Worm (Caenorhabditis elegans) whole organism, young adult: ENCODE data around the gene brd-1.

Experiments
- B0035.1 ChIP-seq: sonication (generic microtip); optimal IDR thresholded peaks from 2 replicates; lab custom pipeline; 2016; ENCODE audit warnings: missing genetic modification characterization, mild to moderate bottlenecking, missing compliant biosample characterization, missing genotype, missing genetic modification reagents
- C17E4.6 ChIP-seq: fragments of 200-800 bp; sonication (Bioruptor generic); IDR thresholded peaks from 2 replicates; pipeline ENCODE4 v1.3.6; 2022; ENCODE audit warnings: missing genetic modification reagents, missing genetic modification characterization, missing compliant biosample characterization
- D2030.7 ChIP-seq: fragments of 200-800 bp; sonication (Bioruptor generic); IDR thresholded peaks from 2 replicates; pipeline ENCODE4 v1.3.6; 2022; ENCODE audit warnings: missing genetic modification reagents, missing genetic modification characterization, missing compliant biosample characterization
- F22D6.2 ChIP-seq: sonication (generic microtip); optimal IDR thresholded peaks from 2 replicates; lab custom pipeline; 2016; ENCODE audit warnings: mild to moderate bottlenecking, missing genetic modification characterization, missing compliant biosample characterization
- F33H1.4 ChIP-seq: fragments of 200-800 bp; sonication (Bioruptor generic); IDR thresholded peaks from 2 replicates; pipeline ENCODE4 v1.3.6; 2022; ENCODE audit warnings: missing genetic modification reagents, missing genetic modification characterization, missing compliant biosample characterization
- F37B4.10 ChIP-seq: fragments of 200-800 bp; sonication (Bioruptor generic); IDR thresholded peaks from 2 replicates; pipeline ENCODE4 v1.3.6; 2022; ENCODE audit warnings: missing genetic modification characterization, missing compliant biosample characterization
- F57A8.1 ChIP-seq: fragments of 200-800 bp; sonication (Bioruptor generic); optimal IDR thresholded peaks from 2 replicates; lab custom pipeline; 2018; ENCODE audit warnings: mild to moderate bottlenecking, missing genetic modification characterization, moderate library complexity, missing compliant biosample characterization
- K11D2.4 ChIP-seq: fragments of 200-800 bp; sonication (Bioruptor generic); IDR thresholded peaks from 2 replicates; pipeline ENCODE4 v1.3.6; 2022; ENCODE audit warnings: missing genetic modification reagents, missing genetic modification characterization, missing compliant biosample characterization
- T26A5.8 ChIP-seq: sonication (generic microtip); optimal IDR thresholded peaks from 2 replicates; lab custom pipeline; 2016; ENCODE audit warnings: missing genetic modification characterization, missing compliant biosample characterization
- Y53G8AR.9 ChIP-seq: fragments of 200-800 bp; sonication (Bioruptor generic); conservative IDR thresholded peaks from 2 replicates; pipeline ENCODE4 v1.3.6; 2022; ENCODE audit warnings: missing genetic modification reagents, missing genetic modification characterization, missing compliant biosample characterization
- Y67H2A.10 ChIP-seq: fragments of 200-800 bp; sonication (Bioruptor generic); conservative IDR thresholded peaks from 2 replicates; pipeline ENCODE4 v1.3.6; 2022; ENCODE audit warnings: missing genetic modification reagents, missing genetic modification characterization, missing compliant biosample characterization
- Y95B8A.8 ChIP-seq: fragments of 200-800 bp; sonication (Bioruptor generic); IDR thresholded peaks from 2 replicates; pipeline ENCODE4 v1.3.6; 2022; ENCODE audit warnings: missing genetic modification reagents, missing genetic modification characterization, missing compliant biosample characterization
- ZK185.1 ChIP-seq: sonication (generic microtip); optimal IDR thresholded peaks from 2 replicates; lab custom pipeline; 2016; ENCODE audit warnings: mild to moderate bottlenecking, missing genetic modification characterization, missing compliant biosample characterization; ENCODE audit not compliant: poor library complexity, severe bottlenecking
- ama-1 ChIP-seq, 3 experiments: fragments of 150-350 bp in 1 of 3; sonication (generic microtip) in 2 of 3; optimal IDR thresholded peaks; 2 replicates each; lab custom pipeline; 2014 to 2018; ENCODE audit warnings: missing biosample characterization in 2 of 3, missing genetic modification characterization in 2 of 3, missing genetic modification reagents in 2 of 3
- aptf-2 ChIP-seq: fragments of 200-800 bp; sonication (Bioruptor generic); conservative IDR thresholded peaks from 2 replicates; pipeline ENCODE4 v1.3.6; 2022; ENCODE audit warnings: missing genetic modification reagents, missing genetic modification characterization, missing compliant biosample characterization
- aptf-3 ChIP-seq: fragments of 200-800 bp; sonication (Bioruptor generic); IDR thresholded peaks from 2 replicates; pipeline ENCODE4 v1.3.6; 2022; ENCODE audit warnings: missing genetic modification characterization, missing compliant biosample characterization
- cebp-1 ChIP-seq, 2 experiments: fragments of 200-800 bp in 1 of 2; sonication (Bioruptor generic) in 1 of 2; sonication (generic microtip) in 1 of 2; IDR thresholded peaks in 1 of 2; optimal IDR thresholded peaks in 1 of 2; 2 replicates each; pipeline versions ENCODE4 v1.3.6 to Lab custom; 2017 to 2022; ENCODE audit warnings: missing compliant biosample characterization in 2 of 2, missing genetic modification characterization in 2 of 2, mild to moderate bottlenecking in 1 of 2, missing genetic modification reagents in 1 of 2, moderate library complexity in 1 of 2
- ceh-58 ChIP-seq: fragments of 200-800 bp; sonication (Bioruptor generic); IDR thresholded peaks from 2 replicates; pipeline ENCODE4 v1.3.6; 2022; ENCODE audit warnings: missing genetic modification characterization, missing compliant biosample characterization
- dox-1 ChIP-seq: fragments of 200-800 bp; sonication (Bioruptor generic); IDR thresholded peaks from 2 replicates; pipeline ENCODE4 v1.3.6; 2022; ENCODE audit warnings: missing genetic modification reagents, missing genetic modification characterization, missing compliant biosample characterization
- dpff-1 ChIP-seq: sonication (generic microtip); optimal IDR thresholded peaks from 2 replicates; lab custom pipeline; 2017; ENCODE audit warnings: mild to moderate bottlenecking, missing genetic modification characterization, missing compliant biosample characterization
- ekl-4 ChIP-seq: fragments of 200-800 bp; sonication (Bioruptor generic); IDR thresholded peaks from 2 replicates; pipeline ENCODE4 v1.3.6; 2022; ENCODE audit warnings: missing genetic modification reagents, missing genetic modification characterization, missing compliant biosample characterization
- him-1 ChIP-seq: sonication (generic microtip); optimal IDR thresholded peaks from 2 replicates; lab custom pipeline; 2016; ENCODE audit warnings: missing genotype, missing genetic modification reagents, missing genetic modification characterization, missing compliant biosample characterization
- hlh-12 ChIP-seq: sonication (generic microtip); optimal IDR thresholded peaks from 2 replicates; lab custom pipeline; 2016; ENCODE audit warnings: missing genetic modification characterization, missing compliant biosample characterization
- lin-35 ChIP-seq, 3 experiments: fragments of 150-350 bp in 2 of 3; sonication (generic microtip) in 1 of 3; optimal IDR thresholded peaks; 2 replicates each; lab custom pipeline; 2014 to 2018; ENCODE audit warnings: missing biosample characterization in 3 of 3, missing genetic modification characterization in 3 of 3, missing genetic modification reagents in 3 of 3
- lin-40 ChIP-seq: sonication (generic microtip); optimal IDR thresholded peaks from 2 replicates; lab custom pipeline; 2016; ENCODE audit warnings: missing genetic modification characterization, mild to moderate bottlenecking, missing compliant biosample characterization, missing genotype, missing genetic modification reagents
- mes-4 ChIP-seq: sonication (generic microtip); optimal IDR thresholded peaks from 2 replicates; lab custom pipeline; 2016; ENCODE audit warnings: missing genotype, missing genetic modification characterization, missing compliant biosample characterization
- mxl-1 ChIP-seq: sonication (generic microtip); optimal IDR thresholded peaks from 2 replicates; lab custom pipeline; 2016; ENCODE audit warnings: missing genetic modification characterization, missing compliant biosample characterization
- nhr-27 ChIP-seq: fragments of 200-800 bp; sonication (Bioruptor generic); optimal IDR thresholded peaks from 2 replicates; lab custom pipeline; 2018; ENCODE audit warnings: mild to moderate bottlenecking, missing genetic modification characterization, moderate library complexity, missing compliant biosample characterization
- nhr-80 ChIP-seq: sonication (generic microtip); optimal IDR thresholded peaks from 2 replicates; lab custom pipeline; 2016; ENCODE audit warnings: missing genetic modification characterization, missing compliant biosample characterization
- pha-4 ChIP-seq: fragments of 150-350 bp; sonication (generic microtip); optimal IDR thresholded peaks from 2 replicates; lab custom pipeline; 2014; ENCODE audit warnings: missing biosample characterization, missing genetic modification reagents, missing genetic modification characterization
- repo-1 ChIP-seq: sonication (generic microtip); optimal IDR thresholded peaks from 2 replicates; lab custom pipeline; 2017; ENCODE audit warnings: mild to moderate bottlenecking, missing genetic modification characterization, missing compliant biosample characterization
- sdz-38 ChIP-seq: sonication (generic microtip); optimal IDR thresholded peaks from 2 replicates; lab custom pipeline; 2016; ENCODE audit warnings: missing genotype, missing genetic modification characterization, missing compliant biosample characterization
- somi-1 ChIP-seq: fragments of 200-800 bp; sonication (Bioruptor generic); optimal IDR thresholded peaks from 2 replicates; lab custom pipeline; 2018; ENCODE audit warnings: mild to moderate bottlenecking, missing genetic modification characterization, missing compliant biosample characterization
- tbp1 ChIP-seq: fragments of 200-800 bp; sonication (Bioruptor generic); optimal IDR thresholded peaks from 2 replicates; lab custom pipeline; 2018; ENCODE audit warnings: mild to moderate bottlenecking, missing genetic modification characterization, missing compliant biosample characterization
- ztf-22 ChIP-seq: fragments of 200-800 bp; sonication (Bioruptor generic); optimal IDR thresholded peaks from 2 replicates; lab custom pipeline; 2018; ENCODE audit warnings: mild to moderate bottlenecking, missing genetic modification characterization, moderate library complexity, missing compliant biosample characterization
- ztf-25 ChIP-seq: fragments of 200-800 bp; sonication (Bioruptor generic); IDR thresholded peaks from 2 replicates; pipeline ENCODE4 v1.3.6; 2022; ENCODE audit warnings: missing genetic modification reagents, missing genetic modification characterization, missing compliant biosample characterization
- ztf-26 ChIP-seq: sonication (generic microtip); optimal IDR thresholded peaks from 2 replicates; lab custom pipeline; 2017; ENCODE audit warnings: missing genetic modification characterization, missing compliant biosample characterization
- ztf-28 ChIP-seq: fragments of 200-800 bp; sonication (Bioruptor generic); IDR thresholded peaks from 2 replicates; pipeline ENCODE4 v1.3.6; 2022; ENCODE audit warnings: missing genetic modification reagents, missing genetic modification characterization, missing compliant biosample characterization

Gene brd-1

DNA sequence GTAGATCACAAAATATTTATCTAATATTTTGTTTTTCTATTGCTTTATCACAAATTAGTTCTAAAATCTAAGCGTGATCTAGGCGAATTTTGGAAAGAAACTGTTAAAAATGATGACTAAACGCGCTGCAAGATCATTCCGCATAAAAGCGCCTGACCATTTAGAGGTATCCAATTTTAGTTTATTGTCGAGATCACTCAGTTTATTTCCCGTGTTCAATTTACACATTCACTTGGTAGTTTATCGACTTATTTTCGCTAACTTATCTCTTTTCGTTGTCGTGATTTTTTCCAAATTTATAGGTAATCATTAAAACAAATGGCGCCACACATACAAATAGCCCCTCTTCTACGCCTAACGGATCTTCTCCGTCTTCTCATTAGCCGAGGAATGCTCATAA is 17.1 kb upstream of the brd-1 start, which contains the start of gene T07E3.2:
Gene T07E3.2, plus strand, starts transcription at position 301 of the 400 bp plus-strand sequence.
- TF ChIP-seq ztf-25 (GFP tag; lab: Robert Waterston, UW): no peak

DNA sequence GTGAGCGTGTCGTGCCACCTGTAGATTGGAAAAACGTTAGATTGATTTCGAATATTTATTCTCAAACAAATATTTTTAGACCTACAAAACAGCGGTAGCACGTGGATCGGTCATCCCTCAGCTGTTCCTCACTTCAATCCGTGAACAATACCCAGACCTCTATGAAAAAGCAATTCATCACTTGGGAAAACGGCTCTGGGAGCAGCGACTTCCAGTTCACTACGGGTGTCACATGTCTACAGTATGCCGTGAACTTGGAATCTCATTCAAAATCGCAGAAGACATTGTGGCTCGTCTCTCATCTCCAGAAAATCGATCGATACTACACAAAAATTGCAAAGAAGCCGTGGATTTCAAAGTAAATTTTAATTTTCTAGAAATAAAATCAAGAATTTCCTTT is 15.2 kb upstream of the brd-1 start:
- TF ChIP-seq T26A5.8 (tag; lab: Kevin White, UChicago) (no peak), sdz-38 (no peak), dpff-1 (no peak), B0035.1 (tag; lab: Kevin White, UChicago) (no peak)
- TF ChIP-seq, all 124 proteins: peak for 0

DNA sequence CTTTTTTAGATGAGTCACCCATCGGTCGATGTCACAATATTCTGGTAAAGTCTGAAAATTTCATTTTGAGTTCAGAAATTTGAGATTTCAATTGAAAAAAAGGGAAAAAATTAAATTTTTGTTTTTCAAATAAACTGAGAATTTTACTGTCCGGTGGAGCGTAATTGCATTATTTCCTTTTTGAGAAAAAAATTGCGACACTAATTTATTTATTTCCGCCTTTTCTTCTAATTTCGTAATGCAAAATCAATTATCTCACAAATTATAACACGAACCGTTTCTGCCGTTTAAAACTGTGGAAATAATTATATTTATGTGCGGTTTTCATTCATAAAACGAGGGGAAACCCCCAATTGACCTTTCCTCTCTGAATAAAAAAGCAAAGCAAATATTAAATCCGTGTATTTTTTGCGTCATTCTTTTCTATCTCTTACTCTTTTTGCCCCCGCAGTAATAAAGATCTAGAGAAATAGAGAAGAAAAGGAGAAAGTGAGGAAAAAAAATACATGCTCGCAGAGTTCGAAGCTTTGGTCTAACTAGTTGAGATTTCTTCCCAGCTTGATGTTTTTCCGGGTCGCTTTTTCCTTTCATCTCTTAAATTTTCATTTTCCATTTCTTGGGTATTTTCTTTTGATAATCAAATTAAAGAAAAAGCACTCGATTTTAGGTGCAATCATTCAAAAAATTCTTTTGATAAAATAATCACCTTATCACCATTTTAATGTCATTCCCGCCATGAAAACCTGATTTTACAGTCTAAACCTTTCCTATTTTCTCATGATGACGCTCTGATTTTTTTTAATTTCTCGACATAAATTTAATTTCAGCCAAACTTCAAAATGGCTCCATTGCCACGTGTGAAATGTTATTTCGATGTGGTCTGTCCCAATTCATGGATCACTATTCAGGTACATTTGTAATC is 14.0 kb upstream of the brd-1 start, which contains the start of the genes brc-2 and T07E3.3:
Gene brc-2, minus strand, starts transcription at position 51 of the 922 bp plus-strand sequence.
Gene T07E3.3, plus strand, starts transcription at position 822 of the 922 bp plus-strand sequence.
- TF ChIP-seq cebp-1 (GFP tag; IDR thresholded peaks at IDR 0.05; lab: Robert Waterston, UW): no peak
- peak; percentile 40 for TF ChIP-seq cebp-1 (tag; optimal IDR thresholded peaks at IDR 0.05; lab: Kevin White, UChicago)
- TF ChIP-seq dox-1: no peak
- peak; percentile 51 for TF ChIP-seq nhr-80 (tag; lab: Kevin White, UChicago)
- TF ChIP-seq, all 124 proteins: peak for 2

DNA sequence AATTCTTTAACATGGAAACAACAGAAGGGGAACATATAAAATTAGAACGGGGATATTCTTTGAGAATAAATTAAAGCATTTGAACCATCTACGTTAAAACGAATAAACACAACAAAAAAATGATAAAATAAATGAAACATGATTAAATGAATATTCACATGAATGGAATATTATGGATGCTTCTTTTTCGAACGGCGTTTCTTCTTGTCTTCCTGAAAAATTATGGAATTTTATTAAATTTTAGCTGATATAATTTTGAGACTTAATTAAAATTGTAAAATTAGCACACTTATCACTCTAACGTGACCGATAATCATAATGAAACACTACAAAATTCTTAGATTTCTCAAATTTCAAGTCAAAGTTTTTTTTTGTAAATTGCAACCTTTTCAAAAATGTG is 11.3 kb upstream of the brd-1 start:
- TF ChIP-seq Y95B8A.8 (GFP tag; lab: Robert Waterston, UW) (no peak), mes-4 (tag; lab: Kevin White, UChicago) (no peak), pha-4 (tag; lab: Kevin White, UChicago) (no peak), repo-1 (peak; percentile 36)
- TF ChIP-seq, all 124 proteins: peak for 1

DNA sequence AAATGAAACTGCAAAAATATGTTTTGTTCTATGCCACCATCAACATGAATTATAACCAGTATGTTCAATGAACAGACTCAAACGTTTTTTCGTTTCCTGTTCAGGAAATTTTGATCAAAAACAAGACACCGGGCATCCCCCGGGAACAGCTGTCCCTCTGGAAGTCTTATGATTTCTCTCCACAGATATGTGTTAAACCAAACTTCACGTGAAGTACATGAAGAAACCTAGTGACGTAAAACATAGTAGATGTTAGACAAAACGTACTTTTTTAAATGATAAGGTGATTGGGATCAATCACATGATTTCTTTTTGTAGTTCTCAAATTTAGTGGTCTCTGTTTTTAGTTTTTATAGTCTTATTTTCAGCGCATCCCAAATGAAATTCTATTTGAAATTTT is 9.2 kb upstream of the brd-1 start:
- TF ChIP-seq mxl-1 (tag; lab: Kevin White, UChicago) (no peak), F37B4.10 (GFP tag; lab: Robert Waterston, UW) (no peak), F33H1.4 (GFP tag; lab: Robert Waterston, UW) (no peak), ztf-25 (GFP tag; lab: Robert Waterston, UW) (no peak), hlh-12 (tag; lab: Kevin White, UChicago) (no peak), Y67H2A.10 (GFP tag; lab: Robert Waterston, UW) (no peak), nhr-80 (tag; lab: Kevin White, UChicago) (no peak), ama-1 (optimal IDR thresholded peaks at IDR 0.05; lab: Kevin White, UChicago) (no peak), ama-1 (GFP tag; optimal IDR thresholded peaks at IDR 0.05; lab: Kevin White, UChicago) (no peak), lin-40 (tag; lab: Kevin White, UChicago) (peak; percentile 13), him-1 (no peak), Y53G8AR.9 (GFP tag; lab: Robert Waterston, UW) (0 out of 2 replicates have a peak, but pooled peaks have one; percentile 8), aptf-2 (GFP tag; lab: Robert Waterston, UW) (no peak), ekl-4 (GFP tag; lab: Robert Waterston, UW) (no peak), ZK185.1 (tag; lab: Kevin White, UChicago) (no peak), C17E4.6 (GFP tag; lab: Robert Waterston, UW) (no peak), F22D6.2 (tag; lab: Kevin White, UChicago) (no peak), aptf-3 (no peak), ztf-22 (GFP tag; lab: Kevin White, UChicago) (no peak), cebp-1 (GFP tag; IDR thresholded peaks at IDR 0.05; lab: Robert Waterston, UW) (no peak), cebp-1 (tag; optimal IDR thresholded peaks at IDR 0.05; lab: Kevin White, UChicago) (peak; percentile 15), somi-1 (GFP tag; lab: Kevin White, UChicago) (peak; percentile 60), F57A8.1 (GFP tag; lab: Kevin White, UChicago) (no peak), K11D2.4 (GFP tag; lab: Robert Waterston, UW) (peak; percentile 33; the same call in 1 of the 2 replicates), ceh-58 (GFP tag; lab: Robert Waterston, UW) (no peak), D2030.7 (GFP tag; lab: Robert Waterston, UW) (no peak), lin-35 (GFP tag; optimal IDR thresholded peaks at IDR 0.05; lab: Kevin White, UChicago) (no peak), repo-1 (no peak), nhr-27 (tag; lab: Kevin White, UChicago) (no peak), ztf-28 (GFP tag; lab: Robert Waterston, UW) (no peak), tbp1 (GFP tag; lab: Kevin White, UChicago) (peak; percentile 7), ztf-26 (peak; percentile 43)
